Worm (Caenorhabditis elegans): ENCODE results near the gene T03F6.4.

ce11 chrIII:13388621-13389020 is 2.7 kb downstream of the T03F6.4 start:
- no peak for TF ChIP-seq dao-5 (tag; optimal IDR thresholded peaks at IDR 0.05)
- no peak for TF ChIP-seq W03F9.2 (tag; optimal IDR thresholded peaks at IDR 0.05)
- TF ChIP-seq him-1 (tag; optimal IDR thresholded peaks at IDR 0.05): no peak
